Worm (Caenorhabditis elegans) whole organism, midembryonic: Measurements from ENCODE around the gene C30F2.5.

Experiments
- T22C8.4 ChIP-seq: fragments of 200-800 bp; sonication (Bioruptor generic); IDR thresholded peaks from 2 replicates; pipeline ENCODE4 v1.3.6; 2022; ENCODE audit warnings: missing genetic modification characterization, missing compliant biosample characterization
- cog-1 ChIP-seq: sonication (generic microtip); optimal IDR thresholded peaks from 2 replicates; lab custom pipeline; 2016; ENCODE audit warnings: missing genetic modification characterization, missing compliant biosample characterization
- flt-1 ChIP-seq: fragments of 200-800 bp; sonication (Bioruptor generic); IDR thresholded peaks from 2 replicates; pipeline ENCODE4 v1.3.6; 2022; ENCODE audit warnings: missing genetic modification characterization, missing compliant biosample characterization
- klf-2 ChIP-seq: fragments of 200-800 bp; sonication (Bioruptor generic); conservative IDR thresholded peaks from 2 replicates; pipeline ENCODE4 v1.3.6; 2022; ENCODE audit warnings: missing genetic modification reagents, missing genetic modification characterization, missing compliant biosample characterization
- med-1 ChIP-seq: sonication (generic microtip); optimal IDR thresholded peaks from 2 replicates; lab custom pipeline; 2017; ENCODE audit warnings: missing genetic modification characterization, mild to moderate bottlenecking, missing compliant biosample characterization, antibody characterized with exemption, missing genetic modification reagents; ENCODE audit not compliant: insufficient read depth
- ref-1 ChIP-seq: fragments of 200-800 bp; sonication (Bioruptor generic); conservative IDR thresholded peaks from 2 replicates; pipeline ENCODE4 v1.3.6; 2022; ENCODE audit warnings: missing genetic modification reagents, missing genetic modification characterization, missing compliant biosample characterization
- tab-1 ChIP-seq: fragments of 200-800 bp; sonication (Bioruptor generic); IDR thresholded peaks from 2 replicates; pipeline ENCODE4 v1.3.6; 2022; ENCODE audit warnings: missing genetic modification characterization, missing compliant biosample characterization
- ztf-23 ChIP-seq: fragments of 200-800 bp; sonication (Bioruptor generic); IDR thresholded peaks from 2 replicates; pipeline ENCODE4 v1.3.6; 2022; ENCODE audit warnings: missing genetic modification reagents, missing genetic modification characterization, missing compliant biosample characterization
- ztf-29 ChIP-seq: fragments of 200-800 bp; sonication (Bioruptor generic); IDR thresholded peaks from 2 replicates; pipeline ENCODE4 v1.3.6; 2022; ENCODE audit warnings: missing genetic modification reagents, missing genetic modification characterization, missing compliant biosample characterization

The C30F2.5 gene

ce11 chrX:16113996-16114395 lies 19.5 kb downstream of the C30F2.5 start:
- no peak for TF ChIP-seq T22C8.4
- TF ChIP-seq flt-1 (GFP tag; lab: Robert Waterston, UW) = no peak
- TF ChIP-seq ztf-29 (GFP tag; lab: Robert Waterston, UW) = no peak

DNA sequence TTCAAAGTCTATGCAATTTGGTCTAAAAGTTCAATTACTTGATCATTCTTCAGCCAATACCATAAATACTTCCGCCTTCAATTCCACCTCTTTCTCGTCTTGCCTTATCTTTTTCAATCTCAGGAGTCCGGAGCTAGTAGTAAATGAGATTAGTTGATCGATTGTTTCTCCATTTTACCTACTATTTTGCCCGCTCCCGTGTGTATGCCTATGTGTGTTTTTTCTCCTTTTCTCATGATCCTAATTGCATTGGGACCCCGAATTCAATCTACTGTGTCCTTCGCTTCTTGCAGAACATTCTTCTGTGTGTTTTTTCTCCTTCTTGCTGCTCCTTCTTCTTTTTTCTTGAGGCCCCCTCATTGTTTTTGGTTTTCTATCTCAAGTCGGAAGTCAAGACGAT lies 21.8 kb downstream of the C30F2.5 start:
- TF ChIP-seq cog-1 (tag; lab: Kevin White, UChicago) (no peak), ztf-29 (GFP tag; lab: Robert Waterston, UW) (no peak), flt-1 (GFP tag; lab: Robert Waterston, UW) (no peak), klf-2 (GFP tag; lab: Robert Waterston, UW) (0 out of 2 replicates have a peak, but pooled peaks have one; percentile 17), T22C8.4 (no peak), tab-1 (GFP tag; lab: Robert Waterston, UW) (no peak), ztf-23 (GFP tag; lab: Robert Waterston, UW) (no peak), med-1 (GFP tag; lab: Kevin White, UChicago) (no peak)

DNA sequence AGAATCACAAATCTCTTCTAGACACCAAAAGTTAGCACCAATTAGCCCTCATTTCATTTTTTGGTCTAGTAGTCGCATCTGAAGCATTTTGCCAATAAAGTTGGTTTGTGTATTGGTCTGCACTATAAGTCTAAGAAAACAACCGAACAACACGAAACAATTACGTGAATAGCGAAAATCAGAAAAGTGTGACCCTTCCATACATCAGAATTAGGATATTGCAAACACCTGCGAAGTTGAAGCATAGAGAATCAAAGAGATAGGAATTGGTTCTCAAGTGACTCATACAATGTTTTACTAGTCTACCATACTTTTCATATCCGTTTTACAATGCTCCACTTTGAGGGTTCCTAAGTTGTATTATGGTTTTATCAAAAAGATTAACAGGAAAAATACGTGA lies 22.7 kb downstream of the C30F2.5 start:
- TF ChIP-seq ref-1 (GFP tag; lab: Robert Waterston, UW) (no peak), tab-1 (GFP tag; lab: Robert Waterston, UW) (no peak), ztf-23 (GFP tag; lab: Robert Waterston, UW) (no peak), flt-1 (GFP tag; lab: Robert Waterston, UW) (no peak), med-1 (GFP tag; lab: Kevin White, UChicago) (no peak), ztf-29 (GFP tag; lab: Robert Waterston, UW) (no peak), klf-2 (GFP tag; lab: Robert Waterston, UW) (no peak), cog-1 (tag; lab: Kevin White, UChicago) (no peak), T22C8.4 (no peak)

ce11 chrX:16117618-16118017 lies 23.1 kb downstream of the C30F2.5 start:
- TF ChIP-seq ref-1 (GFP tag; lab: Robert Waterston, UW) (no peak), T22C8.4 (no peak), med-1 (GFP tag; lab: Kevin White, UChicago) (no peak), klf-2 (GFP tag; lab: Robert Waterston, UW) (no peak), ztf-29 (GFP tag; lab: Robert Waterston, UW) (no peak), tab-1 (GFP tag; lab: Robert Waterston, UW) (no peak), cog-1 (tag; lab: Kevin White, UChicago) (no peak)

ce11 chrX:16122628-16123027 lies 28.2 kb downstream of the C30F2.5 start:
- TF ChIP-seq flt-1 (GFP tag; lab: Robert Waterston, UW) = no peak
- no peak for TF ChIP-seq cog-1 (tag; lab: Kevin White, UChicago)
- no peak for TF ChIP-seq tab-1 (GFP tag; lab: Robert Waterston, UW)
- no peak for TF ChIP-seq med-1 (GFP tag; lab: Kevin White, UChicago)
- no peak for TF ChIP-seq ztf-29 (GFP tag; lab: Robert Waterston, UW)
- no peak for TF ChIP-seq ztf-23 (GFP tag; lab: Robert Waterston, UW)
- no peak for TF ChIP-seq T22C8.4
- no peak for TF ChIP-seq klf-2 (GFP tag; lab: Robert Waterston, UW)
- TF ChIP-seq ref-1 (GFP tag; lab: Robert Waterston, UW) = no peak

DNA sequence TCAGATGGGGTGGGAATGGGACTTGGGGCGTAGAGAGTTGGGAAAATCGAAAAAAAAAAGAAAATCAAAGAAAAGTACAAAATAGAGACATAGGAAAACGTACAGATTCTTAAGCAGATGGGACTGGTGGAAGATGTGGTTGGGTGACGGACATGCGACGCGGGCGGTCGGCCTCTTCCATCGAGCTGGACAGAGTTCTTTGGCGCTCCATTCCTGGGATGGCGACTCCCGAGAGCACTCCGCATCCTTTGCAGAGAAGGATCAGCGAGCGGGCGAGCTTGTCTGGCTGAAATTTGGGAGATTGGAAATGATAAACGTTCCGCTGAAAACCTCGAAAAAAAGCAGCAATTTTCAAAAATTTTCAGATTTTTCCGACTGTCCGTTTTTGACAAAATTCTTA lies 29.8 kb downstream of the C30F2.5 start:
- no peak for TF ChIP-seq klf-2 (GFP tag; lab: Robert Waterston, UW)
- no peak for TF ChIP-seq tab-1 (GFP tag; lab: Robert Waterston, UW)
- no peak for TF ChIP-seq med-1 (GFP tag; lab: Kevin White, UChicago)
- TF ChIP-seq cog-1 (tag; lab: Kevin White, UChicago) = no peak
- TF ChIP-seq ztf-29 (GFP tag; lab: Robert Waterston, UW) = no peak
- no peak for TF ChIP-seq ref-1 (GFP tag; lab: Robert Waterston, UW)
- no peak for TF ChIP-seq ztf-23 (GFP tag; lab: Robert Waterston, UW)
- TF ChIP-seq T22C8.4 = no peak
- no peak for TF ChIP-seq flt-1 (GFP tag; lab: Robert Waterston, UW)

ce11 chrX:16124794-16125193 lies 30.3 kb downstream of the C30F2.5 start:
- TF ChIP-seq klf-2 (GFP tag; lab: Robert Waterston, UW) = no peak
- TF ChIP-seq cog-1 (tag; lab: Kevin White, UChicago) = no peak
- TF ChIP-seq ref-1 (GFP tag; lab: Robert Waterston, UW) = no peak

DNA sequence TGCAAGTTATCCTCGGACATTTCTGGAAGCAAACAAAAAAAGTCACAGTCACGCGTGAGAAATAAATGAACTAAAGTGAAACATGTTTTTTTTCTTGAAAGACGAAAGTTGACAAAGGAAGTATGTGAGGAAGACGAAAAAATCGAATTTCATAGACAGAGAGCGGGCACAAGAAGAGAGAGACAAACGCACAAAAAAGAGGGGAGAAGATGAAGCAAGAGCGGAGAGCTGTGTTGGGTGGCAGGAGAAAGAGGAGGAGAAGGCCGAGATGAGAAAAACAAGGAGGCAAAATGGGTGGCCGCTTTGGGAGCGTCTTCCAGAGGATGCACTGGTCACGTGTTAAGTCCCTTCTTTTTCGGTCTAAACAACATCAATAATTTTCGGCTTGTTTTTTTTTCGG lies 34.3 kb downstream of the C30F2.5 start, which contains the start of gene ZK1073.1:
Gene ZK1073.1 (minus strand): TSS at position 72 of the 400 bp plus-strand sequence.
- TF ChIP-seq ref-1 (GFP tag; lab: Robert Waterston, UW) = no peak
- no peak for TF ChIP-seq klf-2 (GFP tag; lab: Robert Waterston, UW)
- no peak for TF ChIP-seq T22C8.4
- no peak for TF ChIP-seq med-1 (GFP tag; lab: Kevin White, UChicago)
- no peak for TF ChIP-seq tab-1 (GFP tag; lab: Robert Waterston, UW)
- TF ChIP-seq flt-1 (GFP tag; lab: Robert Waterston, UW) = no peak
- no peak for TF ChIP-seq ztf-29 (GFP tag; lab: Robert Waterston, UW)
- TF ChIP-seq ztf-23 (GFP tag; lab: Robert Waterston, UW) = no peak
- no peak for TF ChIP-seq cog-1 (tag; lab: Kevin White, UChicago)

DNA sequence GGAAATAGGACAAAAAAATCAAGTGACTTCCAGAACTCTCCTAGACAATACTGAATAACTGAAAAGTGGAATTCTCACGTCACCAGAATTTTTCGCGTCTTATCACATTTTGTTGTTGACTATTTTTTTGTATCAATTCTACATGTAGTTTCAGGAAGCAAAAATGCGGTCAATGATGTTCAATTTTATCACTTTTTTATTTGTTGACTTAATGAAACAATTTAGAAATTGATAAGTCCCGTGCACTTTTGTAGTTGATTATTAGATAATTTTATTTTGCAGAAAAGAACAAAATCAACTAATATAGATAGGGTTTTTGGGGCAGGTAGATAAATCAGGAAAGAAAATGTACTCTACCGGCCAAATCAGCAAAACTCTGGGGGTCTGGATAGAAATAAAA lies 35.7 kb downstream of the C30F2.5 start:
- TF ChIP-seq med-1 (GFP tag; lab: Kevin White, UChicago) (no peak), cog-1 (tag; lab: Kevin White, UChicago) (no peak), T22C8.4 (no peak), ztf-29 (GFP tag; lab: Robert Waterston, UW) (no peak), klf-2 (GFP tag; lab: Robert Waterston, UW) (no peak), tab-1 (GFP tag; lab: Robert Waterston, UW) (no peak), ref-1 (GFP tag; lab: Robert Waterston, UW) (no peak), ztf-23 (GFP tag; lab: Robert Waterston, UW) (no peak), flt-1 (GFP tag; lab: Robert Waterston, UW) (no peak)
